Fruit fly (Drosophila melanogaster): ENCODE data around the gene P58IPK.

DNA sequence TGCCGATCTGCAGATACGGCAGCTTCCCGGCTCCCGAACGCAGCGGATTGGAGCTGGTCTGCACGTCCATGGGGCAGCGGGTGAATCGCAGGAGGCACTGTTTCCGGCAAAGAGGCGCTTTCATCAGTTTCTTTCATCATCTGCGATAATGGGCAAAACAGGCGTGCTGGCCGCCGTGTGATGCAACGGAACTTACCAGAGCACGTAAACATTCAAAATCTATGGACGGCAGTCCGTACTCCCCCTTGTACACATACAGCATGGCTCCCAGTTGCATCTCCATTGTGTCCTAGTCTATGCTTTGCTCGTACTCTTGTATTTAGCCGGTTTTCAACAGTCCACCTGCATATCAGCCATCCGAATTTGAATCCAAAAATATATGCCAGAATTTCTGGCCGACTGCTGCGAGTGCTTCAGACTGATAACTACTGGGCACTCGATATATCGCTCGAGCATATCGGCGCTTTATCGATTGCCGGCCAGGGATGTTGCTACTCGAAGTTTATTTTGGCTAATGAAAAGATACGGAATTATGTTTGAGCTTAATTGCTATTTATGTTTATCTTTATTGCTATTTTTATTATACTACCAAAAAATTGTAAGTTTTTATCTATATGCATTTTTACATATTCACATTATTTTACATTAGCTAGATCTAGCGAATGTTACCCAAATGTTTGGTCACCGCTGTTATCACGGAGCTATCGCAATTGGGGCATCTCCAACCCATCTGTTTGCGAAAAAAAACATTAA, 23.3 kb upstream of the P58IPK start, which contains the start of the genes CG9393 and Vps45:
- TF ChIP-seq psq (GFP tag; optimal IDR thresholded peaks at IDR 0.05) (peak; percentile 57), Rel (GFP tag; optimal IDR thresholded peaks at IDR 0.05) (no peak), Rel (tag; optimal IDR thresholded peaks at IDR 0.05) (peak; percentile 74), Vsx2 (GFP tag; optimal IDR thresholded peaks at IDR 0.05; ENCODE audit: partially characterized antibody) (no peak), OdsH (GFP tag; optimal IDR thresholded peaks at IDR 0.05) (peak; percentile 66), Dif (GFP tag; optimal IDR thresholded peaks at IDR 0.05; ENCODE audit: partially characterized antibody) (no peak), CG32264 (GFP tag; optimal IDR thresholded peaks at IDR 0.05) (no peak), CrebA (GFP tag; optimal IDR thresholded peaks at IDR 0.05; ENCODE audit: borderline replicate concordance) (no peak), foxo (GFP tag; optimal IDR thresholded peaks at IDR 0.05) (peak in 1 of 2 experiments; percentile 78), CG9705 (GFP tag; optimal IDR thresholded peaks at IDR 0.05) (peak; percentile 46)
